Worm (Caenorhabditis elegans): ENCODE data around the gene F33H12.1.

The F33H12.1 gene

ce11 chrII:2586861-2587554 lies 13.3 kb upstream of the F33H12.1 start, which contains the start of the genes F33H12.7 and sri-39:
Gene F33H12.7, minus strand, starts transcription at chrII:2586911.
Gene sri-39, plus strand, starts transcription at chrII:2587504.
- TF ChIP-seq lin-11 (tag; optimal IDR thresholded peaks at IDR 0.05) (no peak), elt-2 (tag; optimal IDR thresholded peaks at IDR 0.05) (peak; percentile 85)

DNA sequence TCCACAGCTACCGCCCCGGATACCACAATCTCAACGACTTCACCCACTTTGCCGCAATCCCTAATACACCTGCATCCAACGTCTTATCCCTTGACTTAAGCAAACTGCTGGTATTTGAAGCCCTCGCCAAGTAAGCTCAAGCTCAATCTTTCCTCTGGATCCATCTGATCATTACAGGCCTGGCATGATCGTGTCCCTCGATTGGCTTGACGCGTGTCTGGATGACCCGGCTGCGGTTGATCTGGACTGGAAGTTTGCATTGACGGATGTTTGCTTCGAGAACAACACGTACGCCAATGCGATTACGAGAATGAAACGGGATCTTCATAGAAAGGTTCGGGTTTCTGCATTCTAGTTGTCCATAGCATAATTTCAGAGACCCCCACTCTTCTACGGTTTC lies 655 bp downstream of the F33H12.1 start:
- TF ChIP-seq hlh-8 (tag; optimal IDR thresholded peaks at IDR 0.05), result no peak
- no peak for TF ChIP-seq tbx-7 (tag; optimal IDR thresholded peaks at IDR 0.05)
- no peak for TF ChIP-seq elt-4 (tag; optimal IDR thresholded peaks at IDR 0.05)
- TF ChIP-seq ceh-31 (tag; optimal IDR thresholded peaks at IDR 0.05), result no peak
- no peak for TF ChIP-seq nfya-1 (tag; optimal IDR thresholded peaks at IDR 0.05)
- TF ChIP-seq unc-3 (GFP tag; conservative IDR thresholded peaks at IDR 0.05), result no peak
- no peak for TF ChIP-seq unc-3 (tag; optimal IDR thresholded peaks at IDR 0.05)
- TF ChIP-seq hlh-6 (tag; optimal IDR thresholded peaks at IDR 0.05), result no peak
- TF ChIP-seq gmeb-2 (tag; optimal IDR thresholded peaks at IDR 0.05), result no peak
- TF ChIP-seq ceh-34 (tag; optimal IDR thresholded peaks at IDR 0.05), result no peak
- no peak for TF ChIP-seq madf-2 (tag; optimal IDR thresholded peaks at IDR 0.05)
- TF ChIP-seq pha-2 (tag; optimal IDR thresholded peaks at IDR 0.05), result no peak
- TF ChIP-seq unc-55 (GFP tag; optimal IDR thresholded peaks at IDR 0.05), result no peak
- TF ChIP-seq ceh-30 (tag; optimal IDR thresholded peaks at IDR 0.05), result no peak
- no peak for TF ChIP-seq ceh-18 (tag; optimal IDR thresholded peaks at IDR 0.05)
- no peak for TF ChIP-seq C08G9.2 (tag; optimal IDR thresholded peaks at IDR 0.05)
- no peak for TF ChIP-seq sox-2 (GFP tag; IDR thresholded peaks at IDR 0.05)
- no peak for TF ChIP-seq pha-4 (tag; optimal IDR thresholded peaks at IDR 0.05)

DNA sequence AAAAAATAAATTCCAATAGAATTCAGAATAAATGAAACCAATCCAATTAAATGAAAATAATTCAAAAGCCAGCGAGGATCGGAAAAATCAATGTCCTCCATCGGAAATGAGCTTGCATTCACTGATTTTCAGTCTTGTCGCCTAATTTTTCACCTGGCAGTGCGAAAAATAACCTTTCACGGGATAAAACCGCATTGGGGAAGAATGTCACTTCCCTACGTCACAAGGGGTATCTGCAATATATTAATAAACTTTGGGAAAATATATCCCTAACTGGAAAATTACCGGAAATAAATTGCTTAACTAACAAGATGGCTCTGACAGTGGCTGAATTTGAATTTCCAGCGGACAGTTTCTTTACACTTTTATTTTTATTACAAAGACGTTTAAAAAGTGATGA lies 5.0 kb downstream of the F33H12.1 start, which contains the start of gene sri-77:
Gene sri-77 (minus strand): TSS at position 101 of the 400 bp plus-strand sequence.
- TF ChIP-seq K09A11.1 (tag; optimal IDR thresholded peaks at IDR 0.05; ENCODE audit: insufficient read depth) (no peak), ceh-22 (tag; optimal IDR thresholded peaks at IDR 0.05) (no peak), ttx-3 (tag; optimal IDR thresholded peaks at IDR 0.05) (no peak), ahr-1 (tag; optimal IDR thresholded peaks at IDR 0.05) (no peak), ceh-9 (tag; optimal IDR thresholded peaks at IDR 0.05) (no peak), pag-3 (tag; optimal IDR thresholded peaks at IDR 0.05; ENCODE audit: borderline replicate concordance) (no peak), unc-55 (GFP tag; optimal IDR thresholded peaks at IDR 0.05) (no peak), nhr-232 (tag; optimal IDR thresholded peaks at IDR 0.05) (no peak), hlh-30 (tag; optimal IDR thresholded peaks at IDR 0.05; ENCODE audit: insufficient read depth) (no peak), elt-2 (tag; optimal IDR thresholded peaks at IDR 0.05) (no peak), ceh-19 (GFP tag; optimal IDR thresholded peaks at IDR 0.05) (no peak)

- TF ChIP-seq ceh-18 (tag; optimal IDR thresholded peaks at IDR 0.05) (no peak), elt-2 (tag; optimal IDR thresholded peaks at IDR 0.05) (peak; percentile 86)
These were observed 10.1 kb downstream of the F33H12.1 start, which contains the start of gene sri-38 for ce11 chrII:2610202-2610912. Gene sri-38, plus strand, starts transcription at chrII:2610862.

ce11 chrII:2611009-2611408 lies 10.7 kb downstream of the F33H12.1 start:
- TF ChIP-seq sox-2 (GFP tag; IDR thresholded peaks at IDR 0.05), result no peak
- no peak for TF ChIP-seq unc-3 (GFP tag; conservative IDR thresholded peaks at IDR 0.05)
- no peak for TF ChIP-seq unc-3 (tag; optimal IDR thresholded peaks at IDR 0.05)
- TF ChIP-seq pat-9 (tag; optimal IDR thresholded peaks at IDR 0.05), result no peak
- peak; percentile 56 for TF ChIP-seq dve-1 (tag; optimal IDR thresholded peaks at IDR 0.05)
- no peak for TF ChIP-seq ceh-45 (GFP tag; IDR thresholded peaks at IDR 0.05)

All from whole organism, late embryonic.